Fruit fly (Drosophila melanogaster): ENCODE data around the gene CG16749.

The CG16749 gene

dm6 chr3R:9378644-9379411 is 47.1 kb upstream of the CG16749 start (continued):
- TF ChIP-seq Met (GFP tag; optimal IDR thresholded peaks at IDR 0.05) (peak; percentile 91), salr (GFP tag; optimal IDR thresholded peaks at IDR 0.05) (peak; percentile 42 to 78), eg (GFP tag; IDR thresholded peaks at IDR 0.05) (peak; percentile 52), OdsH (GFP tag; optimal IDR thresholded peaks at IDR 0.05) (peak; percentile 71), achi (GFP tag; optimal IDR thresholded peaks at IDR 0.05) (peak; percentile 86), fd85E (GFP tag; optimal IDR thresholded peaks at IDR 0.05) (no peak), fkh (GFP tag; optimal IDR thresholded peaks at IDR 0.05) (peak; percentile 66), CG4318 (GFP tag; optimal IDR thresholded peaks at IDR 0.05) (peak; percentile 17), CG11762 (GFP tag; optimal IDR thresholded peaks at IDR 0.05; ENCODE audit: insufficient read depth) (peak; percentile 70), Sox14 (GFP tag; optimal IDR thresholded peaks at IDR 0.05) (peak; percentile 77), CG15336 (GFP tag; IDR thresholded peaks at IDR 0.05) (peak; percentile 42; the same call in 1 of the 2 replicates), CG6792 (GFP tag; optimal IDR thresholded peaks at IDR 0.05) (peak; percentile 91)

dm6 chr3R:9376789-9377188 is 45.1 kb upstream of the CG16749 start:
- no peak for TF ChIP-seq Eip75B (GFP tag; optimal IDR thresholded peaks at IDR 0.05)
- TF ChIP-seq CG6792 (GFP tag; optimal IDR thresholded peaks at IDR 0.05) = no peak
- no peak for TF ChIP-seq spab (GFP tag; optimal IDR thresholded peaks at IDR 0.05)
- TF ChIP-seq Sox14 (GFP tag; optimal IDR thresholded peaks at IDR 0.05) = no peak
- no peak for TF ChIP-seq CG6163 (GFP tag; IDR thresholded peaks at IDR 0.05)
- no peak for TF ChIP-seq cyc (GFP tag; optimal IDR thresholded peaks at IDR 0.05)
- TF ChIP-seq topi (GFP tag; optimal IDR thresholded peaks at IDR 0.05) = no peak
- no peak for TF ChIP-seq pdm3 (GFP tag; optimal IDR thresholded peaks at IDR 0.05)
- TF ChIP-seq CG11902 (GFP tag; optimal IDR thresholded peaks at IDR 0.05) = no peak
- TF ChIP-seq CG6276 (GFP tag; optimal IDR thresholded peaks at IDR 0.05) = no peak
- TF ChIP-seq CG11294 (GFP tag; IDR thresholded peaks at IDR 0.05) = no peak
- TF ChIP-seq Sox15 (GFP tag; optimal IDR thresholded peaks at IDR 0.05) = no peak
- no peak for TF ChIP-seq CG1621 (tag; optimal IDR thresholded peaks at IDR 0.05)
- TF ChIP-seq fd59A (GFP tag; optimal IDR thresholded peaks at IDR 0.05) = no peak
- TF ChIP-seq CG10669 (GFP tag; optimal IDR thresholded peaks at IDR 0.05) = no peak
- no peak for TF ChIP-seq CG3032 (tag; optimal IDR thresholded peaks at IDR 0.05)
- TF ChIP-seq eg (GFP tag; IDR thresholded peaks at IDR 0.05) = no peak
- TF ChIP-seq Eip78C (GFP tag) = no peak

- TF ChIP-seq CG8119 (GFP tag; IDR thresholded peaks at IDR 0.05) = peak; percentile 58; the same call in 2 of the 3 replicates
- TF ChIP-seq CG15336 (GFP tag; IDR thresholded peaks at IDR 0.05) = peak; percentile 53; the same call in 1 of the 2 replicates
- no peak for TF ChIP-seq Eip93F (GFP tag; optimal IDR thresholded peaks at IDR 0.05)
- peak; percentile 50 for TF ChIP-seq Hr4 (GFP tag; optimal IDR thresholded peaks at IDR 0.05)
- peak; percentile 21 for TF ChIP-seq cyc (GFP tag; optimal IDR thresholded peaks at IDR 0.05)
- TF ChIP-seq CG11294 (GFP tag; IDR thresholded peaks at IDR 0.05) = no peak
- TF ChIP-seq Eip78C (GFP tag) = peak; percentile 71
- TF ChIP-seq CG6276 (GFP tag; optimal IDR thresholded peaks at IDR 0.05) = peak; percentile 36
- peak; percentile 29 for TF ChIP-seq Hr39 (GFP tag; optimal IDR thresholded peaks at IDR 0.05)
- TF ChIP-seq Met (GFP tag; optimal IDR thresholded peaks at IDR 0.05) = peak; percentile 30
- TF ChIP-seq CG31627 (GFP tag; optimal IDR thresholded peaks at IDR 0.05) = peak; percentile 13
- TF ChIP-seq CG3919 (GFP tag; optimal IDR thresholded peaks at IDR 0.05) = peak; percentile 5
- peak; percentile 7 for TF ChIP-seq topi (GFP tag; optimal IDR thresholded peaks at IDR 0.05)
- no peak for TF ChIP-seq Sox102F (GFP tag; optimal IDR thresholded peaks at IDR 0.05)
- peak; percentile 11 for TF ChIP-seq net (GFP tag; optimal IDR thresholded peaks at IDR 0.05)
Measured at dm6 chr3R:9370413-9370812, 38.7 kb upstream of the CG16749 start.

Measured in whole organism, prepupa.